Fruit fly (Drosophila melanogaster): ENCODE measurements around the gene CG7460.

The CG7460 gene

dm6 chr3L:17740471-17740870 lies at the start of gene CG7460 (continued):
- TF ChIP-seq CG18764 (GFP tag; optimal IDR thresholded peaks at IDR 0.05): no peak
- TF ChIP-seq CG43689 (GFP tag; IDR thresholded peaks at IDR 0.05): no peak
- no peak for TF ChIP-seq ara (GFP tag; IDR thresholded peaks at IDR 0.05)
- TF ChIP-seq Ada2b (GFP tag; IDR thresholded peaks at IDR 0.05): no peak
- TF ChIP-seq CHES-1-like (GFP tag; optimal IDR thresholded peaks at IDR 0.05): no peak
- TF ChIP-seq scrt (GFP tag; optimal IDR thresholded peaks at IDR 0.05): no peak
- TF ChIP-seq Fer3 (tag; optimal IDR thresholded peaks at IDR 0.05): no peak
- TF ChIP-seq grau (tag; optimal IDR thresholded peaks at IDR 0.05): no peak
- no peak for TF ChIP-seq CG4617 (GFP tag; optimal IDR thresholded peaks at IDR 0.05; ENCODE audit: borderline replicate concordance)
- no peak for TF ChIP-seq Mes4 (GFP tag; optimal IDR thresholded peaks at IDR 0.05)

- no peak for TF ChIP-seq Dip3 (GFP tag; optimal IDR thresholded peaks at IDR 0.05)
- TF ChIP-seq Drgx (GFP tag; IDR thresholded peaks at IDR 0.05): no peak
- no peak for TF ChIP-seq CG9727 (GFP tag; optimal IDR thresholded peaks at IDR 0.05)
- TF ChIP-seq ara (GFP tag; IDR thresholded peaks at IDR 0.05): no peak
- no peak for TF ChIP-seq dysf (GFP tag; IDR thresholded peaks at IDR 0.05)
- TF ChIP-seq CG3847 (GFP tag; IDR thresholded peaks at IDR 0.05): no peak
- no peak for TF ChIP-seq CG6689 (GFP tag; IDR thresholded peaks at IDR 0.05)
- TF ChIP-seq onecut (GFP tag; IDR thresholded peaks at IDR 0.05): no peak
- TF ChIP-seq CG10959 (GFP tag; IDR thresholded peaks at IDR 0.05): no peak
These were observed 20.6 kb upstream of the CG7460 start, which contains the start of gene CheB74a for dm6 chr3L:17719754-17720153. Gene CheB74a (minus strand): TSS chr3L:17719854.

dm6 chr3L:17729278-17729677 lies 11.1 kb upstream of the CG7460 start, which contains the start of gene CG6052:
Gene CG6052 (minus strand): TSS chr3L:17729378.
- TF ChIP-seq cg (GFP tag; optimal IDR thresholded peaks at IDR 0.05): no peak
- TF ChIP-seq Drgx (GFP tag; IDR thresholded peaks at IDR 0.05): no peak
- no peak for TF ChIP-seq E2f1 (GFP tag; IDR thresholded peaks at IDR 0.05)
- TF ChIP-seq ato (GFP tag; IDR thresholded peaks at IDR 0.05; ENCODE audit: partially characterized antibody): no peak
- no peak for TF ChIP-seq CG6765 (GFP tag; optimal IDR thresholded peaks at IDR 0.05)
- TF ChIP-seq Poxn (GFP tag; IDR thresholded peaks at IDR 0.05): no peak
- TF ChIP-seq CG17186 (GFP tag; optimal IDR thresholded peaks at IDR 0.05): no peak
- no peak for TF ChIP-seq Bteb2 (GFP tag; optimal IDR thresholded peaks at IDR 0.05)
- no peak for TF ChIP-seq CG6254 (GFP tag; optimal IDR thresholded peaks at IDR 0.05)
- TF ChIP-seq CG42726 (GFP tag; IDR thresholded peaks at IDR 0.05; ENCODE audit: partially characterized antibody): no peak
- TF ChIP-seq en (GFP tag; optimal IDR thresholded peaks at IDR 0.05): no peak
- no peak for TF ChIP-seq CG4707 (GFP tag; optimal IDR thresholded peaks at IDR 0.05)
- TF ChIP-seq Doc2 (GFP tag; IDR thresholded peaks at IDR 0.05): no peak
- no peak for TF ChIP-seq CG9215 (GFP tag; IDR thresholded peaks at IDR 0.05)
- TF ChIP-seq CG16779 (GFP tag; IDR thresholded peaks at IDR 0.05): no peak
- no peak for TF ChIP-seq CG14860 (GFP tag; IDR thresholded peaks at IDR 0.05; ENCODE audit: partially characterized antibody)
- TF ChIP-seq Fer1 (GFP tag; optimal IDR thresholded peaks at IDR 0.05): no peak
- TF ChIP-seq chinmo (GFP tag; IDR thresholded peaks at IDR 0.05; ENCODE audit: partially characterized antibody): no peak
- no peak for TF ChIP-seq Abd-B (GFP tag; optimal IDR thresholded peaks at IDR 0.05)

- TF ChIP-seq Xbp1 (GFP tag; optimal IDR thresholded peaks at IDR 0.05): no peak
- no peak for TF ChIP-seq onecut (GFP tag; IDR thresholded peaks at IDR 0.05)
- TF ChIP-seq CG10209 (GFP tag; optimal IDR thresholded peaks at IDR 0.05): no peak
- TF ChIP-seq sens-2 (GFP tag; IDR thresholded peaks at IDR 0.05): no peak
- no peak for TF ChIP-seq gt (GFP tag; IDR thresholded peaks at IDR 0.05)
- peak; percentile 31 for TF ChIP-seq HmgZ (tag; optimal IDR thresholded peaks at IDR 0.05)
- TF ChIP-seq CG17328 (GFP tag; IDR thresholded peaks at IDR 0.05): no peak
- TF ChIP-seq hkb (optimal IDR thresholded peaks at IDR 0.05): no peak
- TF ChIP-seq hkb (GFP tag; IDR thresholded peaks at IDR 0.05): no peak
- 0 out of 3 replicates have a peak, but pooled peaks have one; percentile 9 for TF ChIP-seq ci (GFP tag; IDR thresholded peaks at IDR 0.05)
- TF ChIP-seq ken (GFP tag; IDR thresholded peaks at IDR 0.05): 0 out of 3 replicates have a peak, but pooled peaks have one; percentile 24
- no peak for TF ChIP-seq CG3163 (GFP tag; optimal IDR thresholded peaks at IDR 0.05)
- no peak for TF ChIP-seq cwo (GFP tag; optimal IDR thresholded peaks at IDR 0.05)
- no peak for TF ChIP-seq CoRest (tag; optimal IDR thresholded peaks at IDR 0.05)
- peak; percentile 54 for TF ChIP-seq Med (GFP tag)
These were observed 713 bp upstream of the CG7460 start for dm6 chr3L:17739627-17740026.

All from whole organism, embryonic.